Fruit fly (Drosophila melanogaster): Measurements from ENCODE around the gene CG42327.
A peak's percentile ranks its signal among the peaks of the same experiment; 100 is the strongest.

CG42327 gene

dm6 chr3R:11678016-11678415 lies 22.1 kb downstream of the CG42327 start, which contains the start of gene CG18476 (continued):
- TF ChIP-seq pho (GFP tag; optimal IDR thresholded peaks at IDR 0.05) (peak; percentile 78), Ets65A (GFP tag) (peak; percentile 90), CG18011 (GFP tag; optimal IDR thresholded peaks at IDR 0.05) (peak; percentile 64), tin (GFP tag; optimal IDR thresholded peaks at IDR 0.05) (peak; percentile 89), eve (GFP tag; optimal IDR thresholded peaks at IDR 0.05) (no peak), Hr3 (GFP tag; optimal IDR thresholded peaks at IDR 0.05) (peak; percentile 86), CG18764 (GFP tag; optimal IDR thresholded peaks at IDR 0.05) (peak; percentile 87), CG4404 (GFP tag; IDR thresholded peaks at IDR 0.05) (peak; percentile 87), ems (GFP tag; optimal IDR thresholded peaks at IDR 0.05) (peak; percentile 74), ase (GFP tag; IDR thresholded peaks at IDR 0.05) (peak; percentile 92), dati (GFP tag; IDR thresholded peaks at IDR 0.05) (peak; percentile 35; the same call in 1 of the 2 replicates), sug (tag; optimal IDR thresholded peaks at IDR 0.05) (peak; percentile 85), fd3F (GFP tag; optimal IDR thresholded peaks at IDR 0.05) (peak; percentile 90), Xbp1 (GFP tag; optimal IDR thresholded peaks at IDR 0.05) (peak; percentile 93), CG12104 (GFP tag; optimal IDR thresholded peaks at IDR 0.05) (peak; percentile 89), NC2β (GFP tag; optimal IDR thresholded peaks at IDR 0.05) (peak; percentile 54), CG13775 (GFP tag; optimal IDR thresholded peaks at IDR 0.05) (peak; percentile 88), CG7839 (tag; optimal IDR thresholded peaks at IDR 0.05) (peak; percentile 96), CG10462 (GFP tag; optimal IDR thresholded peaks at IDR 0.05) (peak; percentile 72), zfh2 (GFP tag; optimal IDR thresholded peaks at IDR 0.05) (peak; percentile 68), sisA (GFP tag; IDR thresholded peaks at IDR 0.05) (peak; percentile 89), croc (GFP tag; conservative IDR thresholded peaks at IDR 0.05) (peak; percentile 92), CG8359 (GFP tag; optimal IDR thresholded peaks at IDR 0.05; ENCODE audit: borderline replicate concordance) (peak; percentile 73), wek (GFP tag; optimal IDR thresholded peaks at IDR 0.05) (peak; percentile 25), Nf-YB (GFP tag; optimal IDR thresholded peaks at IDR 0.05) (peak; percentile 73), HLHmδ (GFP tag; optimal IDR thresholded peaks at IDR 0.05) (no peak), twi (tag; optimal IDR thresholded peaks at IDR 0.05) (peak; percentile 87), Hey (tag; optimal IDR thresholded peaks at IDR 0.05) (no peak), CG1602 (GFP tag; optimal IDR thresholded peaks at IDR 0.05) (peak; percentile 85), CG15269 (tag; optimal IDR thresholded peaks at IDR 0.05) (peak; percentile 94), gce (GFP tag; IDR thresholded peaks at IDR 0.05) (peak; percentile 85), Drgx (GFP tag; IDR thresholded peaks at IDR 0.05) (peak; percentile 95), ara (GFP tag; IDR thresholded peaks at IDR 0.05) (peak; percentile 91), ERR (GFP tag; optimal IDR thresholded peaks at IDR 0.05) (peak; percentile 43), CG3065 (GFP tag; optimal IDR thresholded peaks at IDR 0.05) (peak; percentile 59), Med (GFP tag) (peak; percentile 94), unc-4 (GFP tag; IDR thresholded peaks at IDR 0.05; ENCODE audit: partially characterized antibody) (no peak), CG18262 (tag; optimal IDR thresholded peaks at IDR 0.05) (peak; percentile 94), crc (GFP tag; optimal IDR thresholded peaks at IDR 0.05) (no peak), nerfin-2 (GFP tag; IDR thresholded peaks at IDR 0.05; ENCODE audit: partially characterized antibody) (no peak), CG1647 (GFP tag; optimal IDR thresholded peaks at IDR 0.05) (peak; percentile 37), lmd (GFP tag; IDR thresholded peaks at IDR 0.05) (peak; percentile 96), CG4328 (GFP tag; optimal IDR thresholded peaks at IDR 0.05) (peak; percentile 75), row (GFP tag; IDR thresholded peaks at IDR 0.05) (peak; percentile 96), HLH4C (GFP tag; IDR thresholded peaks at IDR 0.05; ENCODE audit: partially characterized antibody) (no peak), salm (tag; optimal IDR thresholded peaks at IDR 0.05) (peak; percentile 85), schlank (tag; optimal IDR thresholded peaks at IDR 0.05) (peak; percentile 60), Gug (GFP tag; IDR thresholded peaks at IDR 0.05) (no peak; the same call in 2 of the 4 replicates), CG13624 (GFP tag; optimal IDR thresholded peaks at IDR 0.05) (peak; percentile 74), CG11093 (GFP tag; IDR thresholded peaks at IDR 0.05) (peak; percentile 86), Awh (GFP tag; IDR thresholded peaks at IDR 0.05) (peak; percentile 94), ash1 (GFP tag; optimal IDR thresholded peaks at IDR 0.05) (no peak)
